Fruit fly (Drosophila melanogaster) whole organism, pupa: ENCODE measurements around the gene CG13375.
A peak's percentile ranks its signal among the peaks of the same experiment; 100 is the strongest.

Experiments
- CG10348 ChIP-seq: fragments of 200-800 bp; sonication (Bioruptor generic); IDR thresholded peaks from 2 replicates; pipeline ENCODE4 v1.3.6; 2022; ENCODE audit warnings: missing biosample characterization, missing genetic modification characterization
- CG12605 ChIP-seq: fragments of 200-800 bp; sonication (Bioruptor generic); IDR thresholded peaks from 2 replicates; pipeline ENCODE4 v1.3.6; 2022; ENCODE audit warnings: missing biosample characterization, missing genetic modification characterization
- CG13204 ChIP-seq: fragments of 200-800 bp; sonication (Bioruptor generic); optimal IDR thresholded peaks from 2 replicates; lab custom pipeline; 2018; ENCODE audit warnings: missing biosample characterization, mild to moderate bottlenecking, missing genetic modification characterization, moderate library complexity
- CG14655 ChIP-seq: fragments of 200-800 bp; sonication (Bioruptor generic); optimal IDR thresholded peaks from 3 replicates; lab custom pipeline; 2017; ENCODE audit warnings: mild to moderate bottlenecking, missing biosample characterization, missing genetic modification reagents, missing genetic modification characterization
- CG15710 ChIP-seq: fragments of 200-800 bp; sonication (Bioruptor generic); optimal IDR thresholded peaks from 2 replicates; lab custom pipeline; 2018; ENCODE audit warnings: missing biosample characterization, mild to moderate bottlenecking, missing genetic modification characterization, moderate library complexity
- D1 ChIP-seq: fragments of 200-800 bp; sonication (Bioruptor generic); optimal IDR thresholded peaks from 2 replicates; lab custom pipeline; 2018; ENCODE audit warnings: missing biosample characterization, mild to moderate bottlenecking, missing genetic modification characterization, moderate library complexity
- EcR ChIP-seq: fragments of 200-800 bp; sonication (Bioruptor generic); optimal IDR thresholded peaks from 3 replicates; lab custom pipeline; 2019; ENCODE audit warnings: missing biosample characterization, missing genetic modification characterization, mild to moderate bottlenecking, moderate library complexity, missing genetic modification reagents
- Ets98B ChIP-seq: fragments of 200-800 bp; sonication (Bioruptor generic); IDR thresholded peaks from 2 replicates; pipeline ENCODE4 v1.3.6; 2022; ENCODE audit warnings: missing biosample characterization, missing genetic modification characterization
- Snoo ChIP-seq: fragments of 200-800 bp; sonication (Bioruptor generic); optimal IDR thresholded peaks from 3 replicates; lab custom pipeline; 2017; ENCODE audit warnings: missing biosample characterization, mild to moderate bottlenecking, missing genetic modification characterization, inconsistent platforms

DNA sequence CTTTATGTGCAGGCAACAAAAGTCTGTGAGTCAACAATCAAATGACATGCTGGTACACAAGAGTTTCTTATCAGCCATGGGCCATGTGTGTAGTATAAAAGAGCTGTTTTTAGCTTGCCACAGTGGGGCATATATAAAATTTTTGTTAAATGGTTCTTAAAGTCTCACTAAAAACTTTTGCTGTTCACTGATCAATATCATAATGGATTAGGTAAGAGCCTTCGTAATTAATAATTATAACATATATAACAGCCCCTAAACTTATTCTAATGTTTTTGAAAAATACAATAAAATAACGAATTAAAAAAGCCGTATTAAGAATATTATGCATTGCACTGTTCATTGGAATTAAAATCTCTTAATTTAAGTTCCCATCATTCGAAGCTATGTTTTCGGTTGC is 1.5 kb downstream of the CG13375 start:
- no peak for TF ChIP-seq CG10348 (GFP tag; lab: Robert Waterston, UW)
- TF ChIP-seq Ets98B (GFP tag; lab: Robert Waterston, UW): no peak
- TF ChIP-seq Snoo (tag; lab: Kevin White, UChicago): no peak
- TF ChIP-seq D1: no peak
- no peak for TF ChIP-seq EcR (GFP tag; lab: Kevin White, UChicago)
- no peak for TF ChIP-seq CG12605 (GFP tag; lab: Robert Waterston, UW)
- peak; percentile 71 for TF ChIP-seq CG14655 (GFP tag; lab: Kevin White, UChicago)
- no peak for TF ChIP-seq CG15710 (tag; lab: Kevin White, UChicago)
- no peak for TF ChIP-seq CG13204
